Fruit fly (Drosophila melanogaster): ENCODE results near the gene grn.

The grn gene

DNA sequence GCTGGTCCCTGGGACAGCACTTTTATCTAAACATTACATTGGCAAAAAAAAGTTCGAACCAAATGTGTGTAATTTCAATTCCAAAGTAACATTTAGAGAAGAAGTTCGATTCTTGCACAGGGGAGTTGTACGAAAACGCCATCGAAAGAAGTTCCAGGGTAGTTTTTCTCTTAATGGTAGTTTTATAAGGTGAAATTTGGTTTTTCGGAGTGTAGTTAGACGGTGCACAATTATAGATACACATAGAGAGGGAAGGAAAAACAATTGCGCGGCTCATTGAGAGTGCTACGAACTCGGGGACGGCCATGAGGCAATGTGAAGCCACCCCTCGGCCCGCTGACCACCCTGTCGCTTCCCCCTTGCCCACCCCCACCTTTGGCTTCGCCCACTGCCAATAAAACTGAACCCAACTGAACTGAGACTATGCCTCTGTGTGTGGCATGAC is 71.0 kb downstream of the grn start (continued):
- TF ChIP-seq CG3032 (tag; optimal IDR thresholded peaks at IDR 0.05) (no peak), Met (GFP tag; optimal IDR thresholded peaks at IDR 0.05) (no peak), acj6 (GFP tag; optimal IDR thresholded peaks at IDR 0.05) (peak; percentile 17), Hr4 (GFP tag; optimal IDR thresholded peaks at IDR 0.05) (peak; percentile 85), CG11902 (GFP tag; optimal IDR thresholded peaks at IDR 0.05) (no peak), Hr39 (GFP tag; optimal IDR thresholded peaks at IDR 0.05) (peak; percentile 18), Ets21C (GFP tag; optimal IDR thresholded peaks at IDR 0.05) (no peak), Hr38 (GFP tag; optimal IDR thresholded peaks at IDR 0.05) (no peak), CG3919 (GFP tag; optimal IDR thresholded peaks at IDR 0.05) (peak; percentile 50), CG6276 (GFP tag; optimal IDR thresholded peaks at IDR 0.05) (peak; percentile 64), eg (GFP tag; IDR thresholded peaks at IDR 0.05) (peak; percentile 86), CG4318 (GFP tag; optimal IDR thresholded peaks at IDR 0.05) (peak; percentile 54)

DNA sequence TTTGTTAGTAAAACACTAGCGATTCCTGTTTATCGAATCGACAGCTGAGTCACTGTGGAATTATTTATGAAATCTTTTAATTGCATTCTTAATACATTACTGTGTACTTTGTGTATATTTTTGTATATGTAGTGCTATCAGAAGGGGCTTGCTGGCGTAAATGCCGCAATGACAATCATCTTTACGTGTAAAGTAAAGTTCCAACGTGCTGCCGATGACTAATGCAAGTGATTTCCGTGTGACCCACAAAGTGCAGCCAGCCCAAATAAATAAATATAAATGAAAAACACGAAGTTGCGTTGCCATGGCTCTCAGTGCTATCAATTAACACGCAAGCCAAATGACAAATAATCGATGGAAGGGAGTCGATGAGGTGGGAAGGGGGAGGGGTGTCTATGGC is 71.5 kb downstream of the grn start:
- no peak for TF ChIP-seq Eip75B (GFP tag; optimal IDR thresholded peaks at IDR 0.05)
- TF ChIP-seq net (GFP tag; optimal IDR thresholded peaks at IDR 0.05) = no peak
- TF ChIP-seq CG15336 (GFP tag; IDR thresholded peaks at IDR 0.05) = no peak
- peak; percentile 34 for TF ChIP-seq Eip93F (GFP tag; optimal IDR thresholded peaks at IDR 0.05)
- no peak for TF ChIP-seq Sox102F (GFP tag; optimal IDR thresholded peaks at IDR 0.05)
- TF ChIP-seq CG4318 (GFP tag; optimal IDR thresholded peaks at IDR 0.05) = no peak
- no peak for TF ChIP-seq CG3919 (GFP tag; optimal IDR thresholded peaks at IDR 0.05)
- TF ChIP-seq CG11762 (GFP tag; optimal IDR thresholded peaks at IDR 0.05; ENCODE audit: insufficient read depth) = no peak
- no peak for TF ChIP-seq esn (GFP tag; optimal IDR thresholded peaks at IDR 0.05)
- no peak for TF ChIP-seq CG9139 (GFP tag; optimal IDR thresholded peaks at IDR 0.05)
- peak; percentile 60 for TF ChIP-seq svp (GFP tag)
- TF ChIP-seq spab (GFP tag; optimal IDR thresholded peaks at IDR 0.05) = no peak
- no peak for TF ChIP-seq fd59A (GFP tag; optimal IDR thresholded peaks at IDR 0.05)
- TF ChIP-seq fkh (GFP tag; optimal IDR thresholded peaks at IDR 0.05) = peak; percentile 1

DNA sequence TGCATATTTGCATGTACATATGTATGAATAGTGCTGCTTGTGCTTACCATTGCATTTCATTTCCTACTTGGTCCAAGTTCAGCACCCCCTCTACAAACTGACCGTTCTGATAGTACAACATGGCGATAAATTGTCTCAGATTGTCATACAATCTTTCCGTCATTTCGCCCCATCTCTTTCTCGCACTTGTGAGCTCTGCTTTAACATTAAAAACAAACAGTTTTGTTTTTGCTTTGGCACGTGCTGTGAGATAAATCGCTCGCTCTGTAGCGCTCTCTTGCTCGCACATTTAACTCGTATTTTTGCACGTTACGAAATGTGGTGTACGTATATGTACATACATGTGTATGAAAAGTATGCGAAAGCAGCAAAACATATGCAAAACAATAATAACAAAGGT is 72.5 kb downstream of the grn start:
- TF ChIP-seq Sox15 (GFP tag; optimal IDR thresholded peaks at IDR 0.05) (no peak), net (GFP tag; optimal IDR thresholded peaks at IDR 0.05) (no peak), CG6276 (GFP tag; optimal IDR thresholded peaks at IDR 0.05) (no peak), CG4318 (GFP tag; optimal IDR thresholded peaks at IDR 0.05) (no peak), CG6808 (GFP tag; optimal IDR thresholded peaks at IDR 0.05) (no peak), CG9139 (GFP tag; optimal IDR thresholded peaks at IDR 0.05) (no peak), Lpt (GFP tag; optimal IDR thresholded peaks at IDR 0.05) (no peak), cyc (GFP tag; optimal IDR thresholded peaks at IDR 0.05) (no peak), dac (GFP tag; optimal IDR thresholded peaks at IDR 0.05) (no peak), CG1621 (tag; optimal IDR thresholded peaks at IDR 0.05) (no peak), fkh (GFP tag; optimal IDR thresholded peaks at IDR 0.05) (peak; percentile 63), acj6 (GFP tag; optimal IDR thresholded peaks at IDR 0.05) (no peak), Eip75B (GFP tag; optimal IDR thresholded peaks at IDR 0.05) (no peak), CG10669 (GFP tag; optimal IDR thresholded peaks at IDR 0.05) (no peak), Sox102F (GFP tag; optimal IDR thresholded peaks at IDR 0.05) (no peak), Eip93F (GFP tag; optimal IDR thresholded peaks at IDR 0.05) (no peak), CG3032 (tag; optimal IDR thresholded peaks at IDR 0.05) (no peak), vri (GFP tag; optimal IDR thresholded peaks at IDR 0.05) (peak; percentile 35), ss (GFP tag; optimal IDR thresholded peaks at IDR 0.05) (peak; percentile 4 to 42), Ets96B (tag; optimal IDR thresholded peaks at IDR 0.05) (no peak), CG32006 (GFP tag; optimal IDR thresholded peaks at IDR 0.05) (no peak), CG7368 (GFP tag; optimal IDR thresholded peaks at IDR 0.05) (no peak), OdsH (GFP tag; optimal IDR thresholded peaks at IDR 0.05) (no peak), eg (GFP tag; IDR thresholded peaks at IDR 0.05) (no peak), dsx (GFP tag; optimal IDR thresholded peaks at IDR 0.05; ENCODE audit: poor library complexity, severe bottlenecking) (peak; percentile 4)

Measured in whole organism, prepupa.